Fruit fly (Drosophila melanogaster): ENCODE data around the gene CycJ.

CycJ gene

dm6 chr3L:3461119-3461518, 5.1 kb upstream of the CycJ start, which contains the start of the genes CG46463 and armi (continued):
- TF ChIP-seq grn (GFP tag; optimal IDR thresholded peaks at IDR 0.05) (no peak), Meics (GFP tag; optimal IDR thresholded peaks at IDR 0.05) (no peak), MBD-R2 (GFP tag; IDR thresholded peaks at IDR 0.05) (peak; percentile 55), pzg (GFP tag; optimal IDR thresholded peaks at IDR 0.05) (peak; percentile 30)

- TF ChIP-seq scrt (GFP tag; optimal IDR thresholded peaks at IDR 0.05): peak; percentile 70
- no peak for TF ChIP-seq CG16813 (GFP tag; IDR thresholded peaks at IDR 0.05; ENCODE audit: partially characterized antibody)
- TF ChIP-seq D19A (tag; optimal IDR thresholded peaks at IDR 0.05): peak; percentile 5
- peak; percentile 37 for TF ChIP-seq Med (GFP tag)
- TF ChIP-seq CG9876 (GFP tag; optimal IDR thresholded peaks at IDR 0.05): no peak
- no peak for TF ChIP-seq CG17359 (tag; optimal IDR thresholded peaks at IDR 0.05)
- no peak for TF ChIP-seq CG11085 (GFP tag; IDR thresholded peaks at IDR 0.05)
- TF ChIP-seq CG10321 (GFP tag; IDR thresholded peaks at IDR 0.05): peak; percentile 69
- TF ChIP-seq CG18764 (GFP tag; optimal IDR thresholded peaks at IDR 0.05): no peak
Observed at dm6 chr3L:3461557-3462414, 4.4 kb upstream of the CycJ start.

- TF ChIP-seq cas (GFP tag; IDR thresholded peaks at IDR 0.05): no peak
- no peak for TF ChIP-seq CG2678 (tag; optimal IDR thresholded peaks at IDR 0.05)
- no peak for TF ChIP-seq CHES-1-like (GFP tag; optimal IDR thresholded peaks at IDR 0.05)
- peak; percentile 66 for TF ChIP-seq CG34376 (GFP tag; optimal IDR thresholded peaks at IDR 0.05)
- peak; percentile 53 for TF ChIP-seq exex (tag; optimal IDR thresholded peaks at IDR 0.05)
- TF ChIP-seq CG1603 (tag; optimal IDR thresholded peaks at IDR 0.05): no peak
- no peak for TF ChIP-seq gce (GFP tag; IDR thresholded peaks at IDR 0.05)
- TF ChIP-seq lab (GFP tag; optimal IDR thresholded peaks at IDR 0.05): peak; percentile 12
- TF ChIP-seq Fer1 (GFP tag; optimal IDR thresholded peaks at IDR 0.05): peak; percentile 11
- peak; percentile 28 for TF ChIP-seq mirr (GFP tag; optimal IDR thresholded peaks at IDR 0.05)
Observed at dm6 chr3L:3469709-3470108, 3.5 kb downstream of the CycJ start.

- TF ChIP-seq Rfx (GFP tag; IDR thresholded peaks at IDR 0.05) (peak; percentile 73), pho (GFP tag; optimal IDR thresholded peaks at IDR 0.05) (peak; percentile 42), CG9727 (GFP tag; optimal IDR thresholded peaks at IDR 0.05) (peak; percentile 20), bcd (GFP tag; optimal IDR thresholded peaks at IDR 0.05) (peak; percentile 9), CG3065 (GFP tag; optimal IDR thresholded peaks at IDR 0.05) (no peak), Mrtf (GFP tag; IDR thresholded peaks at IDR 0.05) (no peak), gro (GFP tag; optimal IDR thresholded peaks at IDR 0.05) (peak; percentile 62), lilli (GFP tag; optimal IDR thresholded peaks at IDR 0.05) (peak; percentile 70), CG4360 (GFP tag; IDR thresholded peaks at IDR 0.05) (no peak), mam (GFP tag; optimal IDR thresholded peaks at IDR 0.05) (peak; percentile 67), lab (GFP tag; optimal IDR thresholded peaks at IDR 0.05) (peak; percentile 56), Trl (optimal IDR thresholded peaks at IDR 0.05) (no peak), Trl (GFP tag; optimal IDR thresholded peaks at IDR 0.05) (peak; percentile 48), grau (tag; optimal IDR thresholded peaks at IDR 0.05) (peak; percentile 37), CG2120 (GFP tag; optimal IDR thresholded peaks at IDR 0.05) (peak; percentile 75), CG3838 (GFP tag; optimal IDR thresholded peaks at IDR 0.05) (no peak), Optix (GFP tag; IDR thresholded peaks at IDR 0.05) (no peak), H15 (GFP tag; IDR thresholded peaks at IDR 0.05) (no peak), dati (GFP tag; IDR thresholded peaks at IDR 0.05) (no peak), repo (GFP tag; optimal IDR thresholded peaks at IDR 0.05) (peak; percentile 30), tin (GFP tag; optimal IDR thresholded peaks at IDR 0.05) (no peak), zen (tag; optimal IDR thresholded peaks at IDR 0.05) (peak; percentile 75), CG9932 (GFP tag; IDR thresholded peaks at IDR 0.05) (peak; percentile 73), Ravus (GFP tag; IDR thresholded peaks at IDR 0.05) (no peak), CG14014 (GFP tag; IDR thresholded peaks at IDR 0.05) (peak; percentile 25; the same call in 1 of the 2 replicates)
Observed at dm6 chr3L:3471174-3471573, 4.9 kb downstream of the CycJ start, which contains the start of gene CG14971. Gene CG14971 (minus strand): TSS chr3L:3471309.
